Worm (Caenorhabditis elegans): ENCODE results near the gene Y45F3A.5.

DNA sequence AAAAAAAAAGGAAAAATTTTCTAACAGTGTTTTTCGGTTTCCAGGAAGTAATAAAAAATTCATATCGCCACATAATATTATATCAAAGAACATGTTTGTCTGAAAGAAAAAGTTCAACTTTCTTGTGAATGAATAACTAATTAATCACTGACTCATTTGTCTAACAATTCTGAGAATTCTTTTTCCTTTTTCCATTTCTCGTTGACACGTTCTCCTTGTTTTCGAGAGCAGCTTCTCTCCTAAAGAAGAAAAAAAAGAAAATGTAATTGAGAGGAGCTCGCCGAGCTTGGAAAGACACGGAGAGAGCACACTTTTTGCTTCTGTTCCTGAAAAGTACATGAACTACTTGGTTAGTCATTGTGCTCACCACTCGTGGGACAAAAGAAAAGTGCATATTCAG, 22.0 kb upstream of the Y45F3A.5 start:
- TF ChIP-seq tab-1 (GFP tag; IDR thresholded peaks at IDR 0.05) (no peak), T22C8.4 (GFP tag; IDR thresholded peaks at IDR 0.05) (no peak), cog-1 (tag; optimal IDR thresholded peaks at IDR 0.05) (no peak)

Measured in whole organism, midembryonic.